Fruit fly (Drosophila melanogaster) whole organism, adult: ENCODE measurements around the gene wam.

Experiments used
- CG33017 ChIP-seq: fragments of 200-800 bp; sonication (Bioruptor generic); optimal IDR thresholded peaks from 2 replicates; lab custom pipeline; 2018; ENCODE audit warnings: missing biosample characterization, mild to moderate bottlenecking, missing genetic modification characterization, moderate library complexity
- CG5204 ChIP-seq: fragments of 200-800 bp; sonication (Bioruptor generic); optimal IDR thresholded peaks from 2 replicates; lab custom pipeline; 2016; ENCODE audit warnings: missing biosample characterization, missing genetic modification characterization
- CG7101 ChIP-seq: fragments of 200-800 bp; sonication (Bioruptor generic); optimal IDR thresholded peaks from 2 replicates; lab custom pipeline; 2018; ENCODE audit warnings: missing biosample characterization, mild to moderate bottlenecking, missing genetic modification characterization, moderate library complexity
- Clk ChIP-seq: fragments of 200-800 bp; sonication (Bioruptor generic); optimal IDR thresholded peaks from 2 replicates; lab custom pipeline; 2017; ENCODE audit warnings: missing biosample characterization, missing genetic modification characterization
- bab1 ChIP-seq: fragments of 200-800 bp; sonication (Bioruptor generic); optimal IDR thresholded peaks from 3 replicates; lab custom pipeline; 2019; ENCODE audit warnings: missing biosample characterization, mild to moderate bottlenecking, missing genetic modification characterization, moderate library complexity
- cic ChIP-seq: fragments of 200-800 bp; sonication (Bioruptor generic); optimal IDR thresholded peaks from 2 replicates; lab custom pipeline; 2017; ENCODE audit warnings: missing biosample characterization, mild to moderate bottlenecking, missing genetic modification characterization, moderate library complexity
- cnc ChIP-seq, 2 experiments: fragments of >200 bp; optimal IDR thresholded peaks; 2 replicates each; lab custom pipeline; 2017
- kay ChIP-seq: fragments of 200-800 bp; sonication (Bioruptor generic); peaks from one replicate; lab custom pipeline; 2016; ENCODE audit warnings: missing biosample characterization, missing genetic modification characterization, borderline replicate concordance

DNA sequence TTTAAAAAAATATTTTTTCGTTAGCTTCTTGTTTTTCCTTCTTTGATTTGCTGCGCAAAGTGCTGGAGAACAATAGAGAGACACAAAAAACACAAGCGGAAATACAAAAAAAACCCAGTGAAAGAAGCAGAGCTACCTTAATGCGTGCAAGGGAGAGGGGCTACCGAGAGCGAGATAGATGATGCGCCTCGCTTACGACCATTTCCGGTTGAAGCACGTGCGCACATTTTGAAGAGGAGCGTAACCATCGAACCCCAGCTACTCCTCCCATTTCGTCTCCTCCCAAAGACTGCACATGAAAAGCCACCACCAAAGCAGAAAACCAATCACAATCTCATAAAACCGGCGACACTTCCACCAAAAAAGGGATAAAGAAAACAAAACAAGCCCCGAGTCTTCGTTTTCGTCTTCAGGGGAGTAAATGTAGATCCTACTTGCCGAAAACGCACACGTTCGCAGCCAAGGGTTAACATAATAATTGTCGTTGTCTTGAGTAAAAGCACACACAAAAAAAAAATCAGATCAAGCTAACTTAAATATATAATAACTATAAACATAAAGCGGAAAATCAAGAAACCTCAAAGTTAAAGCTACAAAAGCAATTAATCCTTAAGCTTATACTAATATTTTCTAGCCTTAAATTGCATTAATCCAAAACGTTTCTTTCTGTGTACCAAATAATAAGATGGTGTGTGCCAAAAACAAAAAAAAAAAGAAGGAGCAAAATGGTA is 9.4 kb upstream of the wam start:
- TF ChIP-seq cnc (optimal IDR thresholded peaks at IDR 0.05; lab: Kevin White, UChicago) (no peak), CG33017 (tag; lab: Kevin White, UChicago) (no peak), CG5204 (GFP tag; lab: Kevin White, UChicago) (no peak), bab1 (GFP tag; lab: Kevin White, UChicago) (no peak), CG7101 (tag; lab: Kevin White, UChicago) (no peak), cic (GFP tag; lab: Kevin White, UChicago) (no peak), Clk (GFP tag; lab: Kevin White, UChicago) (no peak), kay (peak; percentile 36)
